Fruit fly (Drosophila melanogaster) whole organism, embryonic: ENCODE results near the gene asun.

Experiments
- Antp ChIP-seq: fragments of 200-800 bp; sonication (Bioruptor generic); optimal IDR thresholded peaks from 3 replicates; lab custom pipeline; 2016; ENCODE audit warnings: missing biosample characterization, missing genetic modification characterization
- Asciz ChIP-seq: fragments of 200-800 bp; sonication (Bioruptor generic); optimal IDR thresholded peaks from 2 replicates; lab custom pipeline; 2017; ENCODE audit warnings: missing biosample characterization, mild to moderate bottlenecking, missing genetic modification characterization, missing genetic modification reagents
- B-H1 ChIP-seq: fragments of 200-800 bp; sonication (Bioruptor generic); IDR thresholded peaks from 3 replicates; pipeline ENCODE4 v1.3.6; 2022; ENCODE audit warnings: missing biosample characterization, missing genetic modification characterization
- BtbVII ChIP-seq: fragments of 200-800 bp; sonication (Bioruptor generic); optimal IDR thresholded peaks from 3 replicates; lab custom pipeline; 2017; ENCODE audit warnings: missing biosample characterization, mild to moderate bottlenecking, missing genetic modification characterization
- CG10147 ChIP-seq: fragments of 200-800 bp; sonication (Bioruptor generic); optimal IDR thresholded peaks from 2 replicates; lab custom pipeline; 2019; ENCODE audit warnings: missing biosample characterization, mild to moderate bottlenecking, missing genetic modification characterization, moderate library complexity
- CG10565 ChIP-seq: fragments of 200-800 bp; sonication (Bioruptor generic); optimal IDR thresholded peaks from 3 replicates; lab custom pipeline; 2016; ENCODE audit warnings: missing biosample characterization, mild to moderate bottlenecking, missing genetic modification characterization
- CG11695 ChIP-seq: fragments of 200-800 bp; sonication (Bioruptor generic); IDR thresholded peaks from 3 replicates; pipeline ENCODE4 v1.3.6; 2022; ENCODE audit warnings: missing biosample characterization, missing genetic modification characterization
- CG12299 ChIP-seq: fragments of 200-800 bp; sonication (Bioruptor generic); optimal IDR thresholded peaks from 2 replicates; lab custom pipeline; 2018; ENCODE audit warnings: missing biosample characterization, mild to moderate bottlenecking, missing genetic modification characterization
- CG13424 ChIP-seq: fragments of 200-800 bp; sonication (Bioruptor generic); optimal IDR thresholded peaks from 2 replicates; lab custom pipeline; 2019; ENCODE audit warnings: missing biosample characterization, mild to moderate bottlenecking, missing genetic modification characterization, moderate library complexity
- CG14441 ChIP-seq: fragments of 200-800 bp; sonication (Bioruptor generic); IDR thresholded peaks from 2 replicates; pipeline ENCODE4 v1.3.6; 2022; ENCODE audit warnings: missing biosample characterization, missing genetic modification characterization
- CG1529 ChIP-seq: fragments of 200-800 bp; sonication (Bioruptor generic); optimal IDR thresholded peaks from 3 replicates; lab custom pipeline; 2018; ENCODE audit warnings: missing biosample characterization, missing genetic modification characterization
- CG2120 ChIP-seq: fragments of 200-800 bp; sonication (Bioruptor generic); optimal IDR thresholded peaks from 3 replicates; lab custom pipeline; 2016; ENCODE audit warnings: missing biosample characterization, missing genetic modification characterization
- CG2678 ChIP-seq: fragments of 200-800 bp; sonication (Bioruptor generic); optimal IDR thresholded peaks from 3 replicates; lab custom pipeline; 2019; ENCODE audit warnings: missing biosample characterization, mild to moderate bottlenecking, missing genetic modification characterization, moderate library complexity
- CG31224 ChIP-seq: fragments of 200-800 bp; sonication (Bioruptor generic); IDR thresholded peaks from 2 replicates; pipeline ENCODE4 v1.3.6; 2022; ENCODE audit warnings: missing biosample characterization, missing genetic modification characterization
- CG32532 ChIP-seq: fragments of 200-800 bp; sonication (Bioruptor generic); IDR thresholded peaks from 2 replicates; pipeline ENCODE4 v1.3.6; 2022; ENCODE audit warnings: missing biosample characterization, missing genetic modification characterization
- CG3838 ChIP-seq: fragments of 200-800 bp; sonication (Bioruptor generic); optimal IDR thresholded peaks from 3 replicates; lab custom pipeline; 2016; ENCODE audit warnings: missing biosample characterization, missing genetic modification characterization
- CG3995 ChIP-seq: fragments of 200-800 bp; sonication (Bioruptor generic); optimal IDR thresholded peaks from 3 replicates; lab custom pipeline; 2016; ENCODE audit warnings: missing biosample characterization, missing genetic modification characterization
- CG4424 ChIP-seq: fragments of 200-800 bp; sonication (Bioruptor generic); optimal IDR thresholded peaks from 3 replicates; lab custom pipeline; 2016; ENCODE audit warnings: missing biosample characterization, missing genetic modification characterization
- CG6254 ChIP-seq: fragments of 200-800 bp; sonication (Bioruptor generic); optimal IDR thresholded peaks from 3 replicates; lab custom pipeline; 2017; ENCODE audit warnings: mild to moderate bottlenecking, missing biosample characterization, missing genetic modification reagents, missing genetic modification characterization
- CG6272 ChIP-seq: fragments of 200-800 bp; sonication (Bioruptor generic); IDR thresholded peaks from 2 replicates; pipeline ENCODE4 v1.3.6; 2022; ENCODE audit warnings: missing biosample characterization, missing genetic modification characterization
- CG7745 ChIP-seq: fragments of 200-800 bp; sonication (Bioruptor generic); optimal IDR thresholded peaks from 2 replicates; lab custom pipeline; 2018; ENCODE audit warnings: missing biosample characterization, mild to moderate bottlenecking, missing genetic modification characterization, moderate library complexity
- CG7839 ChIP-seq: fragments of 200-800 bp; sonication (Bioruptor generic); optimal IDR thresholded peaks from 3 replicates; lab custom pipeline; 2018; ENCODE audit warnings: missing biosample characterization, mild to moderate bottlenecking, missing genetic modification characterization, moderate library complexity
- CG9932 ChIP-seq: fragments of 200-800 bp; sonication (Bioruptor generic); IDR thresholded peaks from 2 replicates; pipeline ENCODE4 v1.3.6; 2022; ENCODE audit warnings: missing biosample characterization, missing genetic modification characterization
- D ChIP-seq, 2 experiments: fragments of 200-800 bp in 1 of 2; fragments of >200 bp in 1 of 2; sonication (Bioruptor generic) in 1 of 2; optimal IDR thresholded peaks; 2 replicates in 1 of 2; 3 replicates in 1 of 2; lab custom pipeline; 2017; ENCODE audit warnings: mild to moderate bottlenecking in 1 of 2, missing biosample characterization in 1 of 2, missing genetic modification characterization in 1 of 2, missing genetic modification reagents in 1 of 2
- D19B ChIP-seq: fragments of 200-800 bp; sonication (Bioruptor generic); optimal IDR thresholded peaks from 2 replicates; lab custom pipeline; 2017; ENCODE audit warnings: missing biosample characterization, mild to moderate bottlenecking, missing genetic modification characterization
- Dip3 ChIP-seq: fragments of 200-800 bp; sonication (Bioruptor generic); optimal IDR thresholded peaks from 3 replicates; lab custom pipeline; 2016; ENCODE audit warnings: missing biosample characterization, missing genetic modification characterization
- HmgD ChIP-seq: fragments of 200-800 bp; sonication (Bioruptor generic); optimal IDR thresholded peaks from 3 replicates; lab custom pipeline; 2016; ENCODE audit warnings: missing biosample characterization, missing genetic modification characterization
- Hmx ChIP-seq: fragments of 200-800 bp; sonication (Bioruptor generic); optimal IDR thresholded peaks from 2 replicates; lab custom pipeline; 2016; ENCODE audit warnings: missing biosample characterization, missing genetic modification characterization
- Hr51 ChIP-seq, 2 experiments: fragments of 200-800 bp; sonication (Bioruptor generic); optimal IDR thresholded peaks; 2 replicates in 1 of 2; 3 replicates in 1 of 2; lab custom pipeline; 2016 to 2018; ENCODE audit warnings: missing biosample characterization in 2 of 2, missing genetic modification characterization in 2 of 2, mild to moderate bottlenecking in 1 of 2, moderate library complexity in 1 of 2
- Lpt ChIP-seq: fragments of >200 bp; optimal IDR thresholded peaks from 2 replicates; lab custom pipeline; 2018; ENCODE audit warnings: missing biosample characterization, missing genetic modification characterization
- NFAT ChIP-seq: fragments of 200-800 bp; sonication (Bioruptor generic); IDR thresholded peaks from 2 replicates; pipeline ENCODE4 v1.3.6; 2022; ENCODE audit warnings: missing biosample characterization, missing genetic modification characterization
- Oli ChIP-seq: fragments of 200-800 bp; sonication (Bioruptor generic); optimal IDR thresholded peaks from 2 replicates; lab custom pipeline; 2018; ENCODE audit warnings: missing biosample characterization, mild to moderate bottlenecking, missing genetic modification characterization, moderate library complexity
- PHDP ChIP-seq: fragments of 200-800 bp; sonication (Bioruptor generic); optimal IDR thresholded peaks from 3 replicates; lab custom pipeline; 2018; ENCODE audit warnings: missing biosample characterization, mild to moderate bottlenecking, missing genetic modification characterization, moderate library complexity
- br ChIP-seq: fragments of >200 bp; optimal IDR thresholded peaks from 2 replicates; lab custom pipeline; 2017
- chif ChIP-seq, 2 experiments: fragments of 200-800 bp; sonication (Bioruptor generic); optimal IDR thresholded peaks; 3 replicates each; lab custom pipeline; 2016; ENCODE audit warnings: missing biosample characterization in 2 of 2, missing genetic modification characterization in 2 of 2
- dimm ChIP-seq: fragments of 200-800 bp; sonication (Bioruptor generic); IDR thresholded peaks from 2 replicates; pipeline ENCODE4 v1.3.6; 2022; ENCODE audit warnings: missing biosample characterization, missing genetic modification characterization
- dm ChIP-seq: fragments of 200-800 bp; sonication (Bioruptor generic); optimal IDR thresholded peaks from 3 replicates; lab custom pipeline; 2016; ENCODE audit warnings: missing biosample characterization, missing genetic modification characterization
- en ChIP-seq: fragments of 200-800 bp; sonication (Bioruptor generic); optimal IDR thresholded peaks from 2 replicates; lab custom pipeline; 2016; ENCODE audit warnings: missing biosample characterization, missing genetic modification characterization
- ewg ChIP-seq: fragments of 200-800 bp; sonication (Bioruptor generic); optimal IDR thresholded peaks from 3 replicates; lab custom pipeline; 2017; ENCODE audit warnings: mild to moderate bottlenecking, missing biosample characterization, missing genetic modification reagents, missing genetic modification characterization
- gfzf ChIP-seq: fragments of 200-800 bp; sonication (Bioruptor generic); optimal IDR thresholded peaks from 2 replicates; lab custom pipeline; 2016; ENCODE audit warnings: missing biosample characterization, mild to moderate bottlenecking, missing genetic modification characterization, moderate library complexity
- kay ChIP-seq: fragments of 200-800 bp; sonication (Bioruptor generic); optimal IDR thresholded peaks from 2 replicates; lab custom pipeline; 2016; ENCODE audit warnings: missing biosample characterization, missing genetic modification characterization
- klu ChIP-seq: fragments of 200-800 bp; sonication (Bioruptor generic); IDR thresholded peaks from 2 replicates; pipeline ENCODE4 v1.3.6; 2022; ENCODE audit warnings: missing biosample characterization, missing genetic modification characterization
- lbe ChIP-seq: fragments of 200-800 bp; sonication (Bioruptor generic); optimal IDR thresholded peaks from 2 replicates; lab custom pipeline; 2016; ENCODE audit warnings: missing biosample characterization, mild to moderate bottlenecking, missing genetic modification characterization
- lov ChIP-seq, 2 experiments: fragments of 200-800 bp in 1 of 2; fragments of >200 bp in 1 of 2; sonication (Bioruptor generic) in 1 of 2; IDR thresholded peaks in 1 of 2; optimal IDR thresholded peaks in 1 of 2; 2 replicates in 1 of 2; 3 replicates in 1 of 2; pipeline versions ENCODE4 v1.3.6 to Lab custom; 2017 to 2022; ENCODE audit warnings: missing biosample characterization in 1 of 2, missing genetic modification characterization in 1 of 2
- pan ChIP-seq, 4 experiments: fragments of >200 bp in 3 of 4; fragments of 200-800 bp in 1 of 4; sonication (Bioruptor generic) in 1 of 4; optimal IDR thresholded peaks in 3 of 4; IDR thresholded peaks in 1 of 4; 2 replicates each; pipeline versions ENCODE4 v1.3.6 to Lab custom; 2017 to 2022; ENCODE audit warnings: missing biosample characterization in 2 of 4, missing genetic modification characterization in 2 of 4, mixed read lengths in 1 of 4
- pum ChIP-seq: fragments of 200-800 bp; sonication (Bioruptor generic); optimal IDR thresholded peaks from 2 replicates; lab custom pipeline; 2016; ENCODE audit warnings: missing biosample characterization, missing genetic modification characterization
- pzg ChIP-seq: fragments of 200-800 bp; sonication (Bioruptor generic); optimal IDR thresholded peaks from 3 replicates; lab custom pipeline; 2018; ENCODE audit warnings: missing biosample characterization, mild to moderate bottlenecking, missing genetic modification characterization, moderate library complexity
- sisA ChIP-seq: fragments of 200-800 bp; sonication (Bioruptor generic); IDR thresholded peaks from 2 replicates; pipeline ENCODE4 v1.3.6; 2022; ENCODE audit warnings: missing biosample characterization, missing genetic modification characterization
- stc ChIP-seq: fragments of 200-800 bp; sonication (Bioruptor generic); IDR thresholded peaks from 2 replicates; pipeline ENCODE4 v1.3.6; 2022; ENCODE audit warnings: missing biosample characterization, missing genetic modification characterization
- toy ChIP-seq: fragments of 200-800 bp; sonication (Bioruptor generic); IDR thresholded peaks from 2 replicates; pipeline ENCODE4 v1.3.6; 2022; ENCODE audit warnings: missing biosample characterization, missing genetic modification characterization
- unpg ChIP-seq: fragments of 200-800 bp; sonication (Bioruptor generic); optimal IDR thresholded peaks from 3 replicates; lab custom pipeline; 2018; ENCODE audit warnings: missing biosample characterization, mild to moderate bottlenecking, missing genetic modification characterization, moderate library complexity

Gene asun

dm6 chr3R:16241822-16242221, 22.2 kb upstream of the asun start (continued):
- peak; percentile 49 for TF ChIP-seq CG7839
- TF ChIP-seq CG10565 (GFP tag; lab: Kevin White, UChicago): no peak
- no peak for TF ChIP-seq lbe
- peak; percentile 55 for TF ChIP-seq Oli (tag; lab: Kevin White, UChicago)
- no peak for TF ChIP-seq CG31224 (GFP tag; lab: Robert Waterston, UW)
- no peak for TF ChIP-seq CG9932 (GFP tag; lab: Robert Waterston, UW)
- no peak for TF ChIP-seq CG3838 (GFP tag; lab: Kevin White, UChicago)
- TF ChIP-seq en (GFP tag; lab: Kevin White, UChicago): no peak
- no peak for TF ChIP-seq Antp (GFP tag; lab: Kevin White, UChicago)
- no peak for TF ChIP-seq dimm (GFP tag; lab: Robert Waterston, UW)
- TF ChIP-seq CG6254 (GFP tag; lab: Kevin White, UChicago): no peak
- peak; percentile 56 for TF ChIP-seq CG2678 (tag; lab: Kevin White, UChicago)
- TF ChIP-seq CG10147 (GFP tag; lab: Kevin White, UChicago): no peak
- no peak for TF ChIP-seq CG1529 (GFP tag; lab: Kevin White, UChicago)
- TF ChIP-seq sisA (GFP tag; lab: Robert Waterston, UW): no peak
- no peak for TF ChIP-seq pzg
- TF ChIP-seq CG4424: peak; percentile 53
- no peak for TF ChIP-seq NFAT (GFP tag; lab: Robert Waterston, UW)
- TF ChIP-seq CG2120: no peak
- no peak for TF ChIP-seq toy (GFP tag; lab: Robert Waterston, UW)
- no peak for TF ChIP-seq CG32532 (GFP tag; lab: Robert Waterston, UW)
- TF ChIP-seq CG11695 (GFP tag; lab: Robert Waterston, UW): no peak
- no peak for TF ChIP-seq BtbVII
- no peak for TF ChIP-seq CG14441 (GFP tag; lab: Robert Waterston, UW)
- TF ChIP-seq chif (GFP tag; optimal IDR thresholded peaks at IDR 0.05; lab: Kevin White, UChicago): no peak
- TF ChIP-seq HmgD (GFP tag; lab: Kevin White, UChicago): no peak
- TF ChIP-seq ewg (GFP tag; lab: Kevin White, UChicago): no peak
- no peak for TF ChIP-seq stc
- TF ChIP-seq br: no peak
- TF ChIP-seq unpg (GFP tag; lab: Kevin White, UChicago): no peak
- TF ChIP-seq Asciz (GFP tag; lab: Kevin White, UChicago): no peak
- no peak for TF ChIP-seq CG7745 (tag; lab: Kevin White, UChicago)
- TF ChIP-seq dm (GFP tag; lab: Kevin White, UChicago): no peak
- TF ChIP-seq gfzf (GFP tag; lab: Kevin White, UChicago): no peak
- TF ChIP-seq CG12299: no peak
- peak in 1 of 2 experiments; percentile 24 for TF ChIP-seq Hr51 (GFP tag; optimal IDR thresholded peaks at IDR 0.05; lab: Kevin White, UChicago)
- no peak for TF ChIP-seq B-H1 (GFP tag; lab: Robert Waterston, UW)
- no peak for TF ChIP-seq pan (optimal IDR thresholded peaks at IDR 0.05; lab: Kevin White, UChicago)
- TF ChIP-seq pan (GFP tag; optimal IDR thresholded peaks at IDR 0.05 in 1 of 2, IDR thresholded peaks at IDR 0.05 in 1 of 2): no peak
- TF ChIP-seq D19B (GFP tag; lab: Kevin White, UChicago): peak; percentile 26
- TF ChIP-seq CG6272: no peak
- no peak for TF ChIP-seq kay (GFP tag; lab: Kevin White, UChicago)
- no peak for TF ChIP-seq lov (optimal IDR thresholded peaks at IDR 0.05; lab: Kevin White, UChicago)
- no peak for TF ChIP-seq lov (GFP tag; IDR thresholded peaks at IDR 0.05; lab: Robert Waterston, UW)
- no peak for TF ChIP-seq D (optimal IDR thresholded peaks at IDR 0.05; lab: Kevin White, UChicago)
- no peak for TF ChIP-seq D (GFP tag; optimal IDR thresholded peaks at IDR 0.05; lab: Kevin White, UChicago)
- no peak for TF ChIP-seq pum (GFP tag; lab: Kevin White, UChicago)
- no peak for TF ChIP-seq Dip3
- TF ChIP-seq CG3995 (GFP tag; lab: Kevin White, UChicago): no peak
- TF ChIP-seq PHDP (tag; lab: Kevin White, UChicago): no peak
- TF ChIP-seq CG13424 (tag; lab: Kevin White, UChicago): peak; percentile 13
- no peak for TF ChIP-seq Lpt (GFP tag; lab: Kevin White, UChicago)
- TF ChIP-seq klu (GFP tag; lab: Robert Waterston, UW): no peak
- TF ChIP-seq Hmx (GFP tag; lab: Kevin White, UChicago): peak; percentile 39
